Worm (Caenorhabditis elegans) whole organism, early embryonic: ENCODE data around the gene spk-1.

Experiments used
- aly-1 ChIP-seq: sonication (generic microtip); optimal IDR thresholded peaks from 2 replicates; lab custom pipeline; 2016; ENCODE audit warnings: missing genetic modification characterization, missing compliant biosample characterization
- scrt-1 ChIP-seq: fragments of 200-800 bp; sonication (Bioruptor generic); IDR thresholded peaks from 2 replicates; pipeline ENCODE4 v1.3.6; 2022; ENCODE audit warnings: missing genetic modification characterization, missing compliant biosample characterization

- no peak for TF ChIP-seq scrt-1 (GFP tag; lab: Robert Waterston, UW)
- TF ChIP-seq aly-1 (tag; lab: Kevin White, UChicago), result no peak
These were observed 27.3 kb downstream of the spk-1 start for ce11 chrIII:9483716-9484115.
